Worm (Caenorhabditis elegans): Measurements from ENCODE around the gene K02D10.4.

DNA sequence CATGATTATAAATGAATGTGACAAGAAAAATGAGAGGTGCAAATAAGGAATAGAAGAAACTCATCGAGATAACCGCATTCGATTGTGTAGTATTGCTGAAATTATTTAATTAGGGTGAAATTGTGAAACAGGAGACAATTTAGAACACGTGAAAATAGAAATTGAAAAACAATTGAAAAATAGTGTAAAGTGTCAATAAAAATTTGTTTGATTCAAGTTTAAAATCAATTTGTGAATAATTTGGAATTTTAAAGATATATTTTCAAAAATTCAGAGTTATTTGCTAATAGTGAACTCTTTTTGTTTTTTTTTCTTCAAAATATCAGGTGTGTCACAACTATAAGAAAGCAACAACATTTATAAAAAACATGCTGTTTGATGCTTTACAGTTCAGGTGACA lies 48.5 kb downstream of the K02D10.4 start, which contains the start of gene ZK370.4:
- TF ChIP-seq ama-1 (optimal IDR thresholded peaks at IDR 0.05) (no peak), lin-11 (tag; optimal IDR thresholded peaks at IDR 0.05) (no peak), unc-39 (tag; optimal IDR thresholded peaks at IDR 0.05) (no peak), nhr-237 (tag; optimal IDR thresholded peaks at IDR 0.05) (no peak), unc-62 (GFP tag; optimal IDR thresholded peaks at IDR 0.05) (no peak), nhr-77 (tag; optimal IDR thresholded peaks at IDR 0.05) (no peak), nhr-10 (tag; optimal IDR thresholded peaks at IDR 0.05) (no peak), R02D3.7 (tag; optimal IDR thresholded peaks at IDR 0.05) (no peak), zag-1 (tag; optimal IDR thresholded peaks at IDR 0.05) (no peak), egl-27 (tag; optimal IDR thresholded peaks at IDR 0.05) (no peak), nhr-12 (tag; optimal IDR thresholded peaks at IDR 0.05) (no peak), ztf-4 (tag; optimal IDR thresholded peaks at IDR 0.05) (no peak), ceh-82 (tag; optimal IDR thresholded peaks at IDR 0.05) (no peak)
